Worm (Caenorhabditis elegans) whole organism, L1 larva: ENCODE data around the gene rbm-25.

Source experiments
- C16A3.4 ChIP-seq: fragments of 150-350 bp; optimal IDR thresholded peaks from 2 replicates; lab custom pipeline; 2014; ENCODE audit warnings: missing biosample characterization, missing genetic modification characterization
- Y116A8C.19 ChIP-seq: sonication (generic microtip); optimal IDR thresholded peaks from 2 replicates; lab custom pipeline; 2016; ENCODE audit warnings: missing compliant biosample characterization, missing genetic modification characterization, borderline replicate concordance
- aha-1 ChIP-seq: fragments of 150-350 bp; optimal IDR thresholded peaks from 2 replicates; lab custom pipeline; 2014; ENCODE audit warnings: missing biosample characterization, missing genetic modification characterization
- blmp-1 ChIP-seq: fragments of 150-350 bp; optimal IDR thresholded peaks from 2 replicates; lab custom pipeline; 2014; ENCODE audit warnings: missing biosample characterization, missing genetic modification characterization
- ceh-8 ChIP-seq: fragments of 200-800 bp; sonication (Bioruptor generic); optimal IDR thresholded peaks from 2 replicates; lab custom pipeline; 2018; ENCODE audit warnings: mild to moderate bottlenecking, missing genetic modification characterization, moderate library complexity, missing compliant biosample characterization
- ceh-82 ChIP-seq, 3 experiments: fragments of 150-350 bp in 1 of 3; sonication (generic microtip) in 2 of 3; optimal IDR thresholded peaks; 2 replicates each; lab custom pipeline; 2014 to 2017; ENCODE audit warnings: missing biosample characterization in 3 of 3, missing genetic modification characterization in 3 of 3
- ceh-88 ChIP-seq: fragments of 200-800 bp; sonication (Bioruptor generic); IDR thresholded peaks from 2 replicates; pipeline ENCODE4 v1.3.6; 2022; ENCODE audit warnings: missing genetic modification characterization, missing compliant biosample characterization
- ceh-90 ChIP-seq: sonication (generic microtip); optimal IDR thresholded peaks from 2 replicates; lab custom pipeline; 2016; ENCODE audit warnings: missing genetic modification characterization, missing compliant biosample characterization
- ces-1 ChIP-seq: fragments of 150-350 bp; optimal IDR thresholded peaks from 2 replicates; lab custom pipeline; 2014; ENCODE audit warnings: missing biosample characterization, missing genetic modification reagents, missing genetic modification characterization
- dpl-1 ChIP-seq, 3 experiments: fragments of 150-350 bp in 2 of 3; sonication (generic microtip) in 1 of 3; optimal IDR thresholded peaks; 2 replicates each; lab custom pipeline; 2014 to 2017; ENCODE audit warnings: missing biosample characterization in 3 of 3, missing genetic modification characterization in 3 of 3, missing genetic modification reagents in 3 of 3
- efl-3 ChIP-seq: fragments of 200-800 bp; sonication (Bioruptor generic); optimal IDR thresholded peaks from 2 replicates; lab custom pipeline; 2018; ENCODE audit warnings: mild to moderate bottlenecking, missing genetic modification characterization, missing compliant biosample characterization
- egl-13 ChIP-seq: sonication (generic microtip); optimal IDR thresholded peaks from 2 replicates; lab custom pipeline; 2016; ENCODE audit warnings: missing genotype, missing genetic modification reagents, missing genetic modification characterization, missing compliant biosample characterization
- egl-27 ChIP-seq, 2 experiments: fragments of 150-350 bp in 1 of 2; sonication (generic microtip); optimal IDR thresholded peaks; 3 replicates each; lab custom pipeline; 2017 to 2018; ENCODE audit warnings: missing biosample characterization in 2 of 2, missing genetic modification characterization in 2 of 2, missing genetic modification reagents in 2 of 2
- elt-3 ChIP-seq, 6 experiments: fragments of 150-350 bp in 1 of 6; sonication (generic microtip); optimal IDR thresholded peaks; 2 replicates each; lab custom pipeline; 2017 to 2018; ENCODE audit warnings: missing biosample characterization in 6 of 6, missing genetic modification characterization in 6 of 6, inconsistent platforms in 1 of 6
- ets-5 ChIP-seq: fragments of 200-800 bp; sonication (Bioruptor generic); IDR thresholded peaks from 2 replicates; pipeline ENCODE4 v1.3.6; 2022; ENCODE audit warnings: missing genetic modification characterization, missing compliant biosample characterization
- fkh-10 ChIP-seq: sonication (generic microtip); optimal IDR thresholded peaks from 2 replicates; lab custom pipeline; 2017; ENCODE audit warnings: missing biosample characterization, missing genetic modification reagents, missing genetic modification characterization
- hlh-17 ChIP-seq: fragments of 200-800 bp; sonication (Bioruptor generic); optimal IDR thresholded peaks from 2 replicates; lab custom pipeline; 2018; ENCODE audit warnings: missing genetic modification characterization, mild to moderate bottlenecking, missing compliant biosample characterization, moderate library complexity, borderline replicate concordance
- hlh-4 ChIP-seq: sonication (generic microtip); optimal IDR thresholded peaks from 2 replicates; lab custom pipeline; 2016; ENCODE audit warnings: mild to moderate bottlenecking, missing genetic modification characterization, missing compliant biosample characterization
- isw-1 ChIP-seq: fragments of 200-800 bp; sonication (Bioruptor generic); IDR thresholded peaks from 2 replicates; pipeline ENCODE4 v1.3.6; 2022; ENCODE audit warnings: missing genetic modification characterization, missing compliant biosample characterization
- jun-1 ChIP-seq: fragments of 150-350 bp; optimal IDR thresholded peaks from 2 replicates; lab custom pipeline; 2014; ENCODE audit warnings: missing biosample characterization, missing genetic modification reagents, missing genetic modification characterization
- lin-14 ChIP-seq: fragments of 200-800 bp; sonication (Bioruptor generic); optimal IDR thresholded peaks from 2 replicates; lab custom pipeline; 2018; ENCODE audit warnings: mild to moderate bottlenecking, missing genetic modification characterization, moderate library complexity, missing compliant biosample characterization
- lin-35 ChIP-seq, 2 experiments: fragments of 150-350 bp; optimal IDR thresholded peaks; 2 replicates each; lab custom pipeline; 2014; ENCODE audit warnings: missing biosample characterization in 2 of 2, missing genetic modification characterization in 2 of 2, missing genetic modification reagents in 2 of 2
- lin-39 ChIP-seq: fragments of 150-350 bp; optimal IDR thresholded peaks from 2 replicates; lab custom pipeline; 2014; ENCODE audit warnings: missing biosample characterization, missing genetic modification reagents, missing genetic modification characterization
- lir-3 ChIP-seq: sonication (generic microtip); optimal IDR thresholded peaks from 2 replicates; lab custom pipeline; 2016; ENCODE audit warnings: mild to moderate bottlenecking, missing genetic modification characterization, moderate library complexity, missing compliant biosample characterization; ENCODE audit not compliant: poor library complexity
- lsy-2 ChIP-seq, 2 experiments: fragments of 150-350 bp; optimal IDR thresholded peaks; 2 replicates each; lab custom pipeline; 2014; ENCODE audit warnings: missing biosample characterization in 2 of 2, missing genetic modification characterization in 2 of 2
- mdl-1 ChIP-seq, 2 experiments: fragments of 150-350 bp; optimal IDR thresholded peaks; 2 replicates each; lab custom pipeline; 2014 to 2017; ENCODE audit warnings: missing biosample characterization in 2 of 2, missing genetic modification characterization in 2 of 2, inconsistent platforms in 1 of 2
- mef-2 ChIP-seq: fragments of 150-350 bp; optimal IDR thresholded peaks from 2 replicates; lab custom pipeline; 2014; ENCODE audit warnings: missing biosample characterization, missing genetic modification characterization
- mep-1 ChIP-seq: fragments of 150-350 bp; optimal IDR thresholded peaks from 2 replicates; lab custom pipeline; 2014; ENCODE audit warnings: missing biosample characterization, missing genetic modification characterization
- nhr-11 ChIP-seq: fragments of 150-350 bp; optimal IDR thresholded peaks from 2 replicates; lab custom pipeline; 2014; ENCODE audit warnings: missing biosample characterization, missing genetic modification characterization
- nhr-12 ChIP-seq: sonication (generic microtip); optimal IDR thresholded peaks from 2 replicates; lab custom pipeline; 2017; ENCODE audit warnings: missing biosample characterization, missing genetic modification characterization
- nhr-19 ChIP-seq: fragments of 200-800 bp; sonication (Bioruptor generic); conservative IDR thresholded peaks from 2 replicates; pipeline ENCODE4 v1.3.6; 2022; ENCODE audit warnings: missing genetic modification characterization, missing compliant biosample characterization
- nhr-20 ChIP-seq: sonication (generic microtip); optimal IDR thresholded peaks from 2 replicates; lab custom pipeline; 2016; ENCODE audit warnings: mild to moderate bottlenecking, missing genetic modification characterization, missing compliant biosample characterization
- nhr-237 ChIP-seq: fragments of 150-350 bp; optimal IDR thresholded peaks from 2 replicates; lab custom pipeline; 2014; ENCODE audit warnings: missing biosample characterization, missing genetic modification characterization
- nhr-28 ChIP-seq: fragments of 150-350 bp; optimal IDR thresholded peaks from 2 replicates; lab custom pipeline; 2014; ENCODE audit warnings: missing biosample characterization, missing genetic modification characterization
- nhr-47 ChIP-seq: sonication (generic microtip); optimal IDR thresholded peaks from 2 replicates; lab custom pipeline; 2016; ENCODE audit warnings: mild to moderate bottlenecking, missing genetic modification characterization, moderate library complexity, missing compliant biosample characterization
- nhr-71 ChIP-seq: sonication (generic microtip); optimal IDR thresholded peaks from 2 replicates; lab custom pipeline; 2016; ENCODE audit warnings: mild to moderate bottlenecking, missing genetic modification characterization, moderate library complexity, missing compliant biosample characterization
- nhr-76 ChIP-seq: sonication (generic microtip); optimal IDR thresholded peaks from 2 replicates; lab custom pipeline; 2017; ENCODE audit warnings: missing biosample characterization, missing genetic modification characterization
- nhr-84 ChIP-seq: sonication (generic microtip); optimal IDR thresholded peaks from 2 replicates; lab custom pipeline; 2017; ENCODE audit warnings: missing biosample characterization, missing genetic modification characterization
- nhr-90 ChIP-seq: sonication (generic microtip); optimal IDR thresholded peaks from 2 replicates; lab custom pipeline; 2016; ENCODE audit warnings: mild to moderate bottlenecking, missing genetic modification characterization, missing compliant biosample characterization; ENCODE audit not compliant: poor library complexity
- pqm-1 ChIP-seq: sonication (generic microtip); optimal IDR thresholded peaks from 3 replicates; lab custom pipeline; 2017; ENCODE audit warnings: missing biosample characterization, missing genetic modification characterization
- rnt-1 ChIP-seq: sonication (generic microtip); optimal IDR thresholded peaks from 2 replicates; lab custom pipeline; 2016; ENCODE audit warnings: mild to moderate bottlenecking, missing genetic modification characterization, moderate library complexity, missing compliant biosample characterization
- sox-4 ChIP-seq: sonication (generic microtip); optimal IDR thresholded peaks from 2 replicates; lab custom pipeline; 2016; ENCODE audit warnings: missing genetic modification characterization, missing compliant biosample characterization
- sup-37 ChIP-seq: fragments of 200-800 bp; sonication (Bioruptor generic); optimal IDR thresholded peaks from 2 replicates; lab custom pipeline; 2018; ENCODE audit warnings: mild to moderate bottlenecking, missing genetic modification characterization, missing compliant biosample characterization
- tbx-2 ChIP-seq: sonication (generic microtip); optimal IDR thresholded peaks from 2 replicates; lab custom pipeline; 2016; ENCODE audit warnings: missing genetic modification characterization, missing compliant biosample characterization
- tlp-1 ChIP-seq: fragments of 150-350 bp; optimal IDR thresholded peaks from 2 replicates; lab custom pipeline; 2014; ENCODE audit warnings: missing biosample characterization, missing genetic modification characterization
- unc-130 ChIP-seq: fragments of 150-350 bp; optimal IDR thresholded peaks from 2 replicates; lab custom pipeline; 2017; ENCODE audit warnings: missing biosample characterization, missing genetic modification characterization, inconsistent platforms
- unc-62 ChIP-seq: fragments of 150-350 bp; optimal IDR thresholded peaks from 2 replicates; lab custom pipeline; 2014; ENCODE audit warnings: missing biosample characterization, missing genetic modification reagents, missing genetic modification characterization
- unc-98 ChIP-seq: fragments of 200-800 bp; sonication (Bioruptor generic); IDR thresholded peaks from 2 replicates; pipeline ENCODE4 v1.3.6; 2022; ENCODE audit warnings: missing genetic modification characterization, missing compliant biosample characterization
- vab-15 ChIP-seq: sonication (generic microtip); optimal IDR thresholded peaks from 2 replicates; lab custom pipeline; 2017; ENCODE audit warnings: missing genotype, mild to moderate bottlenecking, missing genetic modification characterization, missing compliant biosample characterization
- xbp-1 ChIP-seq: sonication (generic microtip); optimal IDR thresholded peaks from 2 replicates; lab custom pipeline; 2016; ENCODE audit warnings: missing genetic modification characterization, missing compliant biosample characterization
- zag-1 ChIP-seq: fragments of 150-350 bp; optimal IDR thresholded peaks from 2 replicates; lab custom pipeline; 2014; ENCODE audit warnings: missing biosample characterization, missing genetic modification characterization
- ztf-11 ChIP-seq, 2 experiments: sonication (generic microtip); optimal IDR thresholded peaks; 2 replicates each; lab custom pipeline; 2016 to 2017; ENCODE audit warnings: missing genetic modification characterization in 2 of 2, missing biosample characterization in 1 of 2, missing compliant biosample characterization in 1 of 2

The rbm-25 gene

DNA sequence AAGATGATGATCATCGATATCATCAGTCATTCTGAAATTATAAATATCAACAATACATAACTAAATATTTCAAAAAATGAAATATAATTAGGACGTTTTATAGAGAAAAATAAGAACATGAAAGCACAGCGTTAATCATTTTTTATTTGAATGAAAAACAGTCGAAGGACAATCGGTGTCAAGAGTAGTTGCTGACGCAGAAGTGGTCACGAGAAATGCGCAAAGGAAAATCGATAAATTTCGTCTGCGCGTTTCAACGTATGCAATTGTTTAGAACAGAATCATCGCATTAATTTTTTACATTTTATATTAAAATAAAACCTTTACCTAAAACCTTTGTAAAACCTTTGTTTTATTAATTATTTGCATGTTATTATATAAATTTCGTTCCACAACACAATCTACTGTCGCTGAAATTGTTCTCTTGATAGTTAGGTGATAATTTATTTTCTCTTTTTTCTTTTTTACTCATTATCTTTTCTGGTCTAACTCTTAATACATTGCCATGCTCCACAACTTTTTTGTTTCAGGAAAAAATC lies at the start of gene rbm-25, which contains the start of gene W04D2.4:
TSS of gene rbm-25 (plus strand) at position 489 of the 539 bp plus-strand sequence.
TSS of gene W04D2.4 (minus strand) at position 31 of the 539 bp plus-strand sequence.
- TF ChIP-seq ztf-11 (tag; optimal IDR thresholded peaks at IDR 0.05; lab: Kevin White, UChicago) (peak in 1 of 2 experiments; percentile 40), nhr-11 (tag; lab: Kevin White, UChicago) (peak; percentile 50), rnt-1 (tag; lab: Kevin White, UChicago) (peak; percentile 87), nhr-19 (peak; percentile 87), hlh-17 (GFP tag; lab: Kevin White, UChicago) (no peak), nhr-90 (tag; lab: Kevin White, UChicago) (peak; percentile 86), mdl-1 (tag; optimal IDR thresholded peaks at IDR 0.05; lab: Kevin White, UChicago) (peak in 1 of 2 experiments; percentile 69), efl-3 (GFP tag; lab: Kevin White, UChicago) (no peak), ces-1 (no peak), ceh-8 (peak; percentile 32), jun-1 (tag; lab: Kevin White, UChicago) (peak; percentile 70), egl-13 (tag; lab: Kevin White, UChicago) (peak; percentile 71), lin-39 (tag; lab: Kevin White, UChicago) (peak; percentile 81), ceh-88 (GFP tag; lab: Robert Waterston, UW) (0 out of 2 replicates have a peak, but pooled peaks have one; percentile 23), unc-62 (no peak), ceh-90 (no peak), dpl-1 (GFP tag; optimal IDR thresholded peaks at IDR 0.05; lab: Kevin White, UChicago) (peak; percentile 68 to 81 (median 81)), fkh-10 (no peak), lir-3 (peak; percentile 60), ets-5 (GFP tag; lab: Robert Waterston, UW) (no peak), aha-1 (tag; lab: Kevin White, UChicago) (peak; percentile 23), C16A3.4 (tag; lab: Kevin White, UChicago) (peak; percentile 76), nhr-20 (tag; lab: Kevin White, UChicago) (peak; percentile 86), lin-14 (peak; percentile 87), blmp-1 (peak; percentile 80), zag-1 (tag; lab: Kevin White, UChicago) (peak; percentile 28), nhr-28 (tag; lab: Kevin White, UChicago) (no peak), nhr-12 (tag; lab: Kevin White, UChicago) (no peak), nhr-76 (tag; lab: Kevin White, UChicago) (no peak), isw-1 (GFP tag; lab: Robert Waterston, UW) (peak; percentile 65), egl-27 (tag; optimal IDR thresholded peaks at IDR 0.05; lab: Kevin White, UChicago) (no peak), sup-37 (GFP tag; lab: Kevin White, UChicago) (no peak), vab-15 (tag; lab: Kevin White, UChicago) (no peak), nhr-71 (tag; lab: Kevin White, UChicago) (peak; percentile 92), mep-1 (tag; lab: Kevin White, UChicago) (peak; percentile 98), elt-3 (tag; optimal IDR thresholded peaks at IDR 0.05; lab: Kevin White, UChicago) (peak in 2 of 6 experiments; percentile 56 to 73), nhr-47 (tag; lab: Kevin White, UChicago) (peak; percentile 92), pqm-1 (tag; lab: Kevin White, UChicago) (no peak), tbx-2 (tag; lab: Kevin White, UChicago) (peak; percentile 87), ceh-82 (tag; optimal IDR thresholded peaks at IDR 0.05; lab: Kevin White, UChicago) (peak; percentile 63 to 77 (median 77)), nhr-237 (peak; percentile 28), unc-130 (tag; lab: Kevin White, UChicago) (peak; percentile 81), nhr-84 (tag; lab: Kevin White, UChicago) (no peak), lsy-2 (tag; optimal IDR thresholded peaks at IDR 0.05; lab: Kevin White, UChicago) (peak; percentile 87 to 93), xbp-1 (peak; percentile 85), lin-35 (GFP tag; optimal IDR thresholded peaks at IDR 0.05; lab: Kevin White, UChicago) (peak; percentile 76 to 85), mef-2 (tag; lab: Kevin White, UChicago) (no peak), tlp-1 (tag; lab: Kevin White, UChicago) (no peak), Y116A8C.19 (tag; lab: Kevin White, UChicago) (no peak), sox-4 (tag; lab: Kevin White, UChicago) (peak; percentile 78), hlh-4 (tag; lab: Kevin White, UChicago) (no peak), unc-98 (GFP tag; lab: Robert Waterston, UW) (no peak)
